Worm (Caenorhabditis elegans) whole organism, L4/young adult: Measurements from ENCODE around the gene F13A2.9.

Source experiments
- W03F9.2 ChIP-seq: fragments of 150-350 bp; optimal IDR thresholded peaks from 2 replicates; lab custom pipeline; 2014; ENCODE audit warnings: missing biosample characterization, missing genetic modification characterization
- dao-5 ChIP-seq: sonication (generic microtip); optimal IDR thresholded peaks from 2 replicates; lab custom pipeline; 2016; ENCODE audit warnings: missing genotype, missing genetic modification characterization, moderate library complexity, missing compliant biosample characterization
- him-1 ChIP-seq: sonication (generic microtip); optimal IDR thresholded peaks from 2 replicates; lab custom pipeline; 2016; ENCODE audit warnings: missing genotype, missing genetic modification reagents, missing genetic modification characterization, missing compliant biosample characterization

F13A2.9 gene

DNA sequence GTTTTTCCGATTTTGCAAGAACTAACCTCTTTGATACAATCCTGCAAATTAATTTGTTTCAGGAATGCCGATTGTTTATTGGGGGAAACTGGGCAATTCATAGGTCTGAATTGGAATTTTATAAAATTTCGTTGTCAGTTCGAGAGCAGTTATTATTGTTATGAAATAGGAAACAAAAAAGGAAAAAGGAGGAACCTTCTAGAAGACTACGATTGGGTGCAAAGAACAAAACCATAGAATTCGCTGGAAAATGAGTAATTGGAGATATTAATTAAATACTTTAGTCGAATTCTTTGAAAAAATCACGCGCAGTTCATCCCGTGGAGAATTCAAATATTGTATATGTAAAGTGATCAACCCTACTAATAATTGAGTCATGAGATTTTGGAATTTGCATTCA is at the start of gene F13A2.9:
Gene F13A2.9, minus strand, starts transcription at position 101 of the 400 bp plus-strand sequence.
- TF ChIP-seq dao-5 (tag; lab: Kevin White, UChicago) (no peak), him-1 (tag; lab: Kevin White, UChicago) (no peak), W03F9.2 (tag; lab: Kevin White, UChicago) (no peak)

DNA sequence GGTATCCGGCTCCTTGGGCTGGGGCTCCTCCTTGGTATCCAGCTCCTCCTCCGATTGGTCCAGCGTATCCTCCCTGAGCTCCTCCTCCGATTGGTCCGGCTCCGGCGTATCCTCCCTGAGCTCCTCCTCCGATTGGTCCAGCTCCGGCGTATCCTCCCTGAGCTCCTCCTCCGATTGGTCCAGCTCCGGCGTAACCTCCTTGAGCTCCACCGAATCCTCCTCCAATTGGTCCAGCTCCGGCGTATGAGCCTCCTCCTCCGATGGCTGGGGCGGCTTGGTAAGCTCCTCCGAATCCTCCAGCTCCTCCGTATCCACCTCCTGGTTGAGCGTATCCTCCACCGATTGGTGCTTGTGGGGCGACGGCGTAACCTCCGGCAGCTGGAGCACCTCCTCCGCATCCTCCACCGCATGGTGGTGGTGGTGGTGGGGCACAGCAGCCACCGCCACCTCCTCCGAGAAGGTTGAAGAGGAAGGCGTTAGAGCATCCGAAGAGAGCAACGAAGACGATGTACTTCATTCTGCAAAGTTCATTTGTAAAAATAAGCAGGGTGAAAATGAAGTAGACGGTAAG is 48.2 kb upstream of the F13A2.9 start, which contains the start of gene Y47D7A.13:
Gene Y47D7A.13, minus strand, starts transcription at position 517 of the 571 bp plus-strand sequence.
- no peak for TF ChIP-seq dao-5 (tag; lab: Kevin White, UChicago)
- no peak for TF ChIP-seq W03F9.2 (tag; lab: Kevin White, UChicago)
- TF ChIP-seq him-1 (tag; lab: Kevin White, UChicago) = no peak

DNA sequence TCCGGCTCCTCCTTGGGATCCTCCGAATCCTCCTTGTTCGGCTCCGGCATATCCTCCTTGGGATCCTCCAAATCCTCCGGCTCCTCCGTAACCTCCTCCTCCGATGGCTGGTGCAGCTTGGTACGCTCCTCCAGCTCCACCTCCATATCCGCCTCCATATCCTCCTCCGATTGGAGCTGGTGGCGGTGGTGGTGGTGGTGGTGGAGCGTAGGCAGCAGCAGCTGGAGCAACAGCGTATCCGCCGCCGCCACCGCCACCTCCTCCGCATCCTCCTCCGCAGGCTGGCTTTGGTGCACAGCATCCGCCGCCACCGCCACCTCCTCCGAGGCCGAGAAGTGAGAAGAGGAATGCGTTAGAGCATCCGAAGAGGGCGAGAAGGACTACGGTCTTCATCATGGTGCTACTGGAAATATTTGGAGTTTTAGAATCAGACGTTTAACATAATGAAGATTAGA is 45.5 kb upstream of the F13A2.9 start, which contains the start of gene Y47D7A.15:
Gene Y47D7A.15, minus strand, starts transcription at position 405 of the 455 bp plus-strand sequence.
- TF ChIP-seq dao-5 (tag; lab: Kevin White, UChicago) (no peak), W03F9.2 (tag; lab: Kevin White, UChicago) (no peak), him-1 (tag; lab: Kevin White, UChicago) (no peak)

DNA sequence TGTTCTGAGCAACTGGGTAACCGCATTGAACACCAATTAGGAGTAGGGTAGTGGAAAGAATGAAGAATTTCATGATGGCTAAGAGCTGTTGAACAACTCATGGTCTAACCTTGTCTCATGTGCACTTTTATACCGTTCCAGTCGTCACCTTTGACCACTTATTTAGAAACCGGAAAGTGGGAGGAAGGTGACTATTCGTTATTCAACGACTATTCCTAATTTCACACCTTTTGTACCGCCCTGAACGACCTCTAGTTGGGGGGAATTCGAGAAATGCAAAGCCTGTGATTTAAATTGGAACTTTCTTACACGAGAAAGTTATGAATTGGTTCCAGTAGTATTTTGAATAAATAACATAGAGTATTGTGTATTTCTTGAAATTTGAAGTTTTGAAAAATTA is 42.3 kb upstream of the F13A2.9 start, which contains the start of gene Y47D7A.12:
Gene Y47D7A.12, minus strand, starts transcription at position 101 of the 400 bp plus-strand sequence.
- TF ChIP-seq W03F9.2 (tag; lab: Kevin White, UChicago) (no peak), him-1 (tag; lab: Kevin White, UChicago) (no peak), dao-5 (tag; lab: Kevin White, UChicago) (no peak)

DNA sequence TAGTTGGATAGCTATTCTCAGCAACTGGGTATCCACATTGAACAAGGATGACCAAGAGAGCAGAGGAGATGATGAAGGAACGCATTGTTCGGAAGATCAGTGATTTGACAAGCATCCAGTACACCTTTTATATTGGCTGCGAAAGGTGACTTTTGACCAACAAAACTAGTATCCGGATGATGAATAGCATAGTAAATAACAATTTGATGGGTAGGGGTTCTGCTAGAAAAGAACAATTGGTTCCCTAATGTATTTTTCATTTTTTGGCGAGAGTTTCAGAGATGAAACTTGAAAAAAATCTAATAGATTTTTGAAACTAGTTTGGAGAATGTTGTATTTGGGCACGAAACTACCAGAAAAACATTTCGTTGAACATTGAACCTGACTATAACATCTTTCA is 40.9 kb upstream of the F13A2.9 start, which contains the start of gene Y47D7A.11:
Gene Y47D7A.11, minus strand, starts transcription at position 101 of the 400 bp plus-strand sequence.
- TF ChIP-seq W03F9.2 (tag; lab: Kevin White, UChicago) = no peak
- TF ChIP-seq him-1 (tag; lab: Kevin White, UChicago) = no peak
- no peak for TF ChIP-seq dao-5 (tag; lab: Kevin White, UChicago)

DNA sequence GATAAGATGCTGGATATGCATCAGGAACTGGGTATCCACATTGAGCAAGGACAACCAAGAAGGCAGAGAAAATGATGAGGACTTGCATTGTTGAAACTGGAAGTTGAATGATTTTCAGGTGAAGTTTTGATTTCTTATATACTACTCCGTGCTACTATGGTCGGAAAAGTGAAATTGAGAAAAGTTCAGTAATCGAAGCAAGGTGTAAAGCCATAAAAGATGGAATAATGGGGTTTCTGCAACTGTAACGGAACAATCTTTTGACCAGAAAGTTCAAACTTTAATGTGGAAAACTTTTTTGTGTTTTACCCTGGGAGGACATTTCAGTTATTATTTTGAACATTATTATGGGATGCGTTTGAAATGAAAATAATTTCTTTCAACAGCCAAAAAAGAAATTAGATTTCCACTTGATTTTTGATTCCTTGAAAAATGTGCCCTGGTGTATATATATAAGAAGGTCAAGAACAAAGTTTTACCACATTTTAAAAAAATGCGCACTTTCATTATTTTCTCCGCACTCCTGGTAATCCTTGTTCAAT is 36.6 kb upstream of the F13A2.9 start, which contains the start of the genes Y47D7A.9 and Y47D7A.19:
Gene Y47D7A.9, minus strand, starts transcription at position 101 of the 542 bp plus-strand sequence.
Gene Y47D7A.19, plus strand, starts transcription at position 492 of the 542 bp plus-strand sequence.
- TF ChIP-seq dao-5 (tag; lab: Kevin White, UChicago) = no peak
- TF ChIP-seq W03F9.2 (tag; lab: Kevin White, UChicago) = no peak
- TF ChIP-seq him-1 (tag; lab: Kevin White, UChicago) = no peak

DNA sequence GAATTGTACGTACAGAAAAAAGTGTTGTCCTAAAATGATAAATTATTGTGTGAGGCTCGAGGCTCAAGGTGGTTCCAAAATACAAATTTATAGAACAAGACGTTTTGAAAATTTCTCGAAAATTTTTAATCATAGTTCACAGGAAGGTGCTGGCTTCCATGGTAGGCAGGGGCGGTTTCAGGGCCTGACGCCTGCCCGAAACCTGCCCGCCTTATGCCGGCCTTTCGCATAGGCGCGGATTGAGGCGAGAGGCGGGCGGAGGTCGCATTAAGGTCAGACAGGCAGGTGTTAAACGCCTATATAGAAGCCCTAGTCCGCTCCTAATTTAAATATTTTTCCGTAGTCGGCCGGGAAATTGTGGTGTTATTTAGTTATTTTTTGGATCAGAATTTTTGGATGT is 35.8 kb upstream of the F13A2.9 start:
- TF ChIP-seq dao-5 (tag; lab: Kevin White, UChicago) (no peak), W03F9.2 (tag; lab: Kevin White, UChicago) (no peak), him-1 (tag; lab: Kevin White, UChicago) (no peak)

DNA sequence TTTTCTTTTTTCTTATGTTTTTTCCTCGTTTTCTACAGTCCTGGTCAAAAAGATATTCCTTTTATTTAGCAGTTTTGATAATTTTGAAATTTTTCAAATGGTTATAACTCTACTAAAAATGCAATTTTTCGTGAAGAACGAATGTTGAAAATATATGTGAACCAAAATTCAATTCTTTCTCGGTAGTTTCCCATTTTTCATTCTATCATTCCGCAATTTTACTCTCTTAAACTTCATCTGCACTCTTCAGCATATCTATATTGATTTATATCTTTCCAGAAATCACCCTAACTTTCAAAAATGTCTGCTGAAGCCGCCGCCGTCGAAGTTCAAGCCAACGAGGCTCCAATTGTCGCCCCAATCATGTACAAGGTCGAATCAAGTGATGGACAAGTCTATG is 34.8 kb upstream of the F13A2.9 start, which contains the start of gene skr-7:
Gene skr-7, plus strand, starts transcription at position 301 of the 400 bp plus-strand sequence.
- TF ChIP-seq W03F9.2 (tag; lab: Kevin White, UChicago) (no peak), dao-5 (tag; lab: Kevin White, UChicago) (no peak), him-1 (tag; lab: Kevin White, UChicago) (no peak)

DNA sequence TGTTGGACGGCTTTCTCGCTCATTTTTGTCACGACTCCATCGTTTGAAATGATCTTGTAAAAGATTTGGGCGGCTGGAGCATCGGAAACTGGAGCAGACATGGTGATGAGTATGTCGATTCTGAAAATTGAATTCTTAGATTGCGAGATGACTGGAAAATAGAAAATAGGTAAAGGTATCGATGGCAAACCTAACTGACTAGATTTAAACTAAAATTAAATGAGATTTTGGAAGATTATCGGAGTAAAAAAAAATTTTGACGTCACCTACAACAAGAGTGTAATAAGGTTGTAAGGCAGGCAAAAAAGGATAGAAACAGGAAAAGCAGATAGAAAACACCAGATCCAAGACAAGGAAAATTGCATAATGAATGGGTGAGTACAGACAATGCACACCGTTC is 34.2 kb upstream of the F13A2.9 start, which contains the start of gene skr-14:
Gene skr-14, minus strand, starts transcription at position 101 of the 400 bp plus-strand sequence.
- TF ChIP-seq dao-5 (tag; lab: Kevin White, UChicago) (no peak), him-1 (tag; lab: Kevin White, UChicago) (no peak), W03F9.2 (tag; lab: Kevin White, UChicago) (no peak)

DNA sequence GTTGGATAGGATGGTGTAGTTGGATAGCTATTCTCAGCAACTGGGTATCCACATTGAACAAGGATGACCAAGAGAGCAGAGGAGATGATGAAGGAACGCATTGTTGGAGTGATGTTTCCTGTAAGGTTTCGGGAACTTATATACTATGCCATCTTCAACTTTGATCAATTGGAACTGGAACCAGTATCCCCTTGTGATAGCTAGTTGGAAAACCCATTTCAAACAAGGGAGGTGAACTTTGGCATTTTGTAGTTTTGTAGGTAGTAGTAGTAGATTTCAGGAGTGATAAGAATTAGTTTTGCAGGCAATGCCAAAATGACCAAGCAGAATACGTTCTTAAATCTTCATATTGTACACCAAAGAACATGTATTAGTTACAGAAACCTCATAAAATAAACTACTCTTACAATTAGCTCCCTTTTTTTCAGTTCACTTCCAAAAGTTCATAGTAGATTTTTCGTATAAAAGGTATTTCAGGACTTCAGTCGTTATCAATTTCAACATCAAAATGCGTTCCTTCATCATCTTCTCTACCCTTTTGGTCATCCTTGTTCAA is 32.5 kb upstream of the F13A2.9 start, which contains the start of the genes Y47D7A.7 and Y47D7A.2:
Gene Y47D7A.7, minus strand, starts transcription at position 101 of the 556 bp plus-strand sequence.
Gene Y47D7A.2, plus strand, starts transcription at position 506 of the 556 bp plus-strand sequence.
- TF ChIP-seq dao-5 (tag; lab: Kevin White, UChicago) = no peak
- no peak for TF ChIP-seq him-1 (tag; lab: Kevin White, UChicago)
- TF ChIP-seq W03F9.2 (tag; lab: Kevin White, UChicago) = no peak

DNA sequence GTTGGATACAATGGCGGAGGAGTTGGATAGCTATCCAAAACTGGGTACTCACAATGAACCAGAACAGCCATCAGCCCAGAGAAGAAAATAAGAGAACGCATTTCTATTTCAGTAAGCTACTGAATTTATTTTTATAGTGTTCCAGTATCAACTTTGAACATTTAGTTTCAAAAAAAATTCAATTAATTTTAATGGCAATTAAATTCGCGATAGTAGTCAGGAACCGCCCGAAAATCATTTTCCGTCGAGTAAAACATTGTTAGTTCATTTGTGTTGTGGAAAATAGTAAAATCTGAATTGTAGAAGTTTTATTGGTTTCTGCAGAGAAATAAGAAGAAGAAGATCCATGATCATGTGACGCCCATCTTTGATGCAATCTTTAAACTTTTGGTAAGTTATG is 30.8 kb upstream of the F13A2.9 start, which contains the start of gene Y47D7A.6:
Gene Y47D7A.6, minus strand, starts transcription at position 101 of the 400 bp plus-strand sequence.
- TF ChIP-seq W03F9.2 (tag; lab: Kevin White, UChicago) (no peak), him-1 (tag; lab: Kevin White, UChicago) (no peak), dao-5 (tag; lab: Kevin White, UChicago) (no peak)

DNA sequence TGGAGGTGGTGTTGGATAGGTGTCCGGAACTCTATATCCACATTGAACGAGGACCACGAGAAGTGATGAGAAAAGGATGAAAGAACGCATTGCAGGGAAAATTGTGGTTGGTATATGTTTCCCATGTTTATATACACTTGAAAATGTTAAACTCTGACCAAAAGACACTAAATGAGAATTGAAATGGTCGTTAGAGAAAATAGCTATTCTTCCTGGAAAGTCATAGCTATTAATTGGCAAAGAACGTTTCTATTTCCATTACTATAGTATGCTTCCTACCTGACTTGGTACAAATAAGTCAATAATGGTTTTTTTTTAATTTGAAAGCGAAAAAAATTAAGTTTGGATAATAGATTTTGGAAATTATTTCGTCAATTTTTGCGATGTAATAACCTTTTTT is 29.4 kb upstream of the F13A2.9 start, which contains the start of gene Y47D7A.18:
Gene Y47D7A.18, minus strand, starts transcription at position 101 of the 400 bp plus-strand sequence.
- TF ChIP-seq W03F9.2 (tag; lab: Kevin White, UChicago) (no peak), dao-5 (tag; lab: Kevin White, UChicago) (no peak), him-1 (tag; lab: Kevin White, UChicago) (no peak)
